Worm (Caenorhabditis elegans) whole organism, L1 larva: ENCODE data around the gene D1054.10.

Source experiments
- aly-2 ChIP-seq: fragments of 150-350 bp; optimal IDR thresholded peaks from 2 replicates; lab custom pipeline; 2014; ENCODE audit warnings: missing biosample characterization, missing genetic modification characterization
- ama-1 ChIP-seq: fragments of 150-350 bp; optimal IDR thresholded peaks from 2 replicates; lab custom pipeline; 2014
- elt-3 ChIP-seq, 6 experiments: fragments of 150-350 bp in 1 of 6; sonication (generic microtip); optimal IDR thresholded peaks; 2 replicates each; lab custom pipeline; 2017 to 2018; ENCODE audit warnings: missing biosample characterization in 6 of 6, missing genetic modification characterization in 6 of 6, inconsistent platforms in 1 of 6
- hlh-17 ChIP-seq: fragments of 200-800 bp; sonication (Bioruptor generic); optimal IDR thresholded peaks from 2 replicates; lab custom pipeline; 2018; ENCODE audit warnings: missing genetic modification characterization, mild to moderate bottlenecking, missing compliant biosample characterization, moderate library complexity, borderline replicate concordance
- hpl-2 ChIP-seq: fragments of 150-350 bp; optimal IDR thresholded peaks from 2 replicates; lab custom pipeline; 2014; ENCODE audit warnings: missing biosample characterization, missing genetic modification reagents, missing genetic modification characterization
- lin-13 ChIP-seq: fragments of 150-350 bp; optimal IDR thresholded peaks from 2 replicates; lab custom pipeline; 2014; ENCODE audit warnings: missing biosample characterization, missing genetic modification reagents, missing genetic modification characterization
- mep-1 ChIP-seq: fragments of 150-350 bp; optimal IDR thresholded peaks from 2 replicates; lab custom pipeline; 2014; ENCODE audit warnings: missing biosample characterization, missing genetic modification characterization
- nhr-11 ChIP-seq: fragments of 150-350 bp; optimal IDR thresholded peaks from 2 replicates; lab custom pipeline; 2014; ENCODE audit warnings: missing biosample characterization, missing genetic modification characterization
- pqm-1 ChIP-seq: sonication (generic microtip); optimal IDR thresholded peaks from 3 replicates; lab custom pipeline; 2017; ENCODE audit warnings: missing biosample characterization, missing genetic modification characterization
- unc-62 ChIP-seq: fragments of 150-350 bp; optimal IDR thresholded peaks from 2 replicates; lab custom pipeline; 2014; ENCODE audit warnings: missing biosample characterization, missing genetic modification reagents, missing genetic modification characterization
- zag-1 ChIP-seq: fragments of 150-350 bp; optimal IDR thresholded peaks from 2 replicates; lab custom pipeline; 2014; ENCODE audit warnings: missing biosample characterization, missing genetic modification characterization
- ztf-4 ChIP-seq: fragments of 150-350 bp; optimal IDR thresholded peaks from 2 replicates; lab custom pipeline; 2014; ENCODE audit warnings: missing biosample characterization, missing genetic modification characterization

- TF ChIP-seq pqm-1 (tag; lab: Kevin White, UChicago), result no peak
- no peak for TF ChIP-seq unc-62 (GFP tag; lab: Kevin White, UChicago)
- TF ChIP-seq lin-13 (GFP tag; lab: Kevin White, UChicago), result no peak
- no peak for TF ChIP-seq zag-1 (tag; lab: Kevin White, UChicago)
- TF ChIP-seq hlh-17 (GFP tag; lab: Kevin White, UChicago), result no peak
- TF ChIP-seq nhr-11 (tag; lab: Kevin White, UChicago), result no peak
- TF ChIP-seq mep-1, result no peak
- TF ChIP-seq ama-1 (lab: Kevin White, UChicago), result no peak
- no peak for TF ChIP-seq aly-2 (tag; lab: Kevin White, UChicago)
- no peak for TF ChIP-seq ztf-4 (tag; lab: Kevin White, UChicago)
- TF ChIP-seq hpl-2 (GFP tag; lab: Kevin White, UChicago), result no peak
- TF ChIP-seq elt-3 (tag; optimal IDR thresholded peaks at IDR 0.05; lab: Kevin White, UChicago), result no peak
These were observed 5.4 kb upstream of the D1054.10 start, which contains the start of gene srh-184 for ce11 chrV:10798090-10798489.
